Fruit fly (Drosophila melanogaster): ENCODE measurements around the gene m.

dm6 chrX:11806867-11807747, 53.0 kb downstream of the m start, which contains the start of gene Hsc70-3:
- TF ChIP-seq disco-r (GFP tag; optimal IDR thresholded peaks at IDR 0.05) (no peak), Doc3 (GFP tag; IDR thresholded peaks at IDR 0.05; ENCODE audit: partially characterized antibody) (peak; percentile 78; the same call in 2 of the 3 replicates), ftz-f1 (GFP tag; optimal IDR thresholded peaks at IDR 0.05) (peak; percentile 47), Scr (GFP tag; IDR thresholded peaks at IDR 0.05; ENCODE audit: partially characterized antibody) (peak; percentile 85), CoRest (tag; optimal IDR thresholded peaks at IDR 0.05) (peak; percentile 50), CG15514 (GFP tag; optimal IDR thresholded peaks at IDR 0.05) (peak; percentile 38), salm (tag; optimal IDR thresholded peaks at IDR 0.05) (peak; percentile 13), CG17829 (tag; optimal IDR thresholded peaks at IDR 0.05) (peak; percentile 46), CG2129 (GFP tag; IDR thresholded peaks at IDR 0.05; ENCODE audit: partially characterized antibody) (peak; percentile 46), sob (GFP tag; IDR thresholded peaks at IDR 0.05) (no peak), CG3995 (GFP tag; optimal IDR thresholded peaks at IDR 0.05) (no peak), pros (GFP tag; optimal IDR thresholded peaks at IDR 0.05) (peak; percentile 66)
